Fruit fly (Drosophila melanogaster): ENCODE results near the gene CG15721.

CG15721 gene

dm6 chrX:12937825-12938520 is 32.5 kb upstream of the CG15721 start:
- peak; percentile 16 for TF ChIP-seq Abd-B (GFP tag; optimal IDR thresholded peaks at IDR 0.05)
- TF ChIP-seq br (optimal IDR thresholded peaks at IDR 0.05) = no peak
- TF ChIP-seq bigmax (GFP tag; optimal IDR thresholded peaks at IDR 0.05) = no peak
- no peak for TF ChIP-seq btn (GFP tag; optimal IDR thresholded peaks at IDR 0.05)
- TF ChIP-seq CG2875 (GFP tag; optimal IDR thresholded peaks at IDR 0.05) = no peak
- TF ChIP-seq TFAM (GFP tag; optimal IDR thresholded peaks at IDR 0.05) = no peak
- TF ChIP-seq tx (GFP tag; optimal IDR thresholded peaks at IDR 0.05) = no peak
- no peak for TF ChIP-seq Dll (GFP tag; IDR thresholded peaks at IDR 0.05; ENCODE audit: partially characterized antibody)
- TF ChIP-seq CG10979 (tag; optimal IDR thresholded peaks at IDR 0.05) = peak; percentile 60
- TF ChIP-seq CG13123 (GFP tag; optimal IDR thresholded peaks at IDR 0.05) = no peak
- no peak for TF ChIP-seq CG4328 (GFP tag; optimal IDR thresholded peaks at IDR 0.05)
- TF ChIP-seq CG9215 (GFP tag; IDR thresholded peaks at IDR 0.05) = no peak
- no peak for TF ChIP-seq CG4854 (GFP tag; optimal IDR thresholded peaks at IDR 0.05)
- TF ChIP-seq Stat92E (GFP tag; optimal IDR thresholded peaks at IDR 0.05) = no peak
- no peak for TF ChIP-seq Gug (GFP tag; IDR thresholded peaks at IDR 0.05)
- TF ChIP-seq CG15696 (tag; optimal IDR thresholded peaks at IDR 0.05) = no peak
- TF ChIP-seq eve (GFP tag; optimal IDR thresholded peaks at IDR 0.05) = peak in 1 of 2 experiments; percentile 25
- TF ChIP-seq ssp (GFP tag; IDR thresholded peaks at IDR 0.05) = no peak
- no peak for TF ChIP-seq CG8478 (optimal IDR thresholded peaks at IDR 0.05)
- no peak for TF ChIP-seq Adf1 (GFP tag; IDR thresholded peaks at IDR 0.05)
- no peak for TF ChIP-seq pita (GFP tag; optimal IDR thresholded peaks at IDR 0.05)
- TF ChIP-seq CG18619 (GFP tag; optimal IDR thresholded peaks at IDR 0.05) = peak; percentile 17
- TF ChIP-seq CG15011 (GFP tag; optimal IDR thresholded peaks at IDR 0.05) = peak; percentile 0
- no peak for TF ChIP-seq peb (GFP tag; IDR thresholded peaks at IDR 0.05)
- TF ChIP-seq gem (tag; optimal IDR thresholded peaks at IDR 0.05) = peak; percentile 76
- no peak for TF ChIP-seq fu2 (GFP tag; optimal IDR thresholded peaks at IDR 0.05)
- no peak for TF ChIP-seq HLHmδ (GFP tag; optimal IDR thresholded peaks at IDR 0.05)
- TF ChIP-seq CG32532 (GFP tag; IDR thresholded peaks at IDR 0.05) = peak; percentile 30; the same call in 1 of the 2 replicates
- no peak for TF ChIP-seq wdn (GFP tag; IDR thresholded peaks at IDR 0.05)
- TF ChIP-seq CG31224 (GFP tag; IDR thresholded peaks at IDR 0.05) = no peak
- no peak for TF ChIP-seq CG17802 (tag; optimal IDR thresholded peaks at IDR 0.05)
- no peak for TF ChIP-seq CG3726 (GFP tag; IDR thresholded peaks at IDR 0.05)
- no peak for TF ChIP-seq CG7786 (GFP tag; optimal IDR thresholded peaks at IDR 0.05)
- TF ChIP-seq CG3847 (GFP tag; IDR thresholded peaks at IDR 0.05) = 0 out of 2 replicates have a peak, but pooled peaks have one; percentile 10
- no peak for TF ChIP-seq dan (GFP tag; IDR thresholded peaks at IDR 0.05)
- peak; percentile 84 for TF ChIP-seq D (optimal IDR thresholded peaks at IDR 0.05)
- no peak for TF ChIP-seq D (GFP tag; optimal IDR thresholded peaks at IDR 0.05)
- peak in 1 of 2 experiments; percentile 45 for TF ChIP-seq insv (GFP tag; optimal IDR thresholded peaks at IDR 0.05)
- peak; percentile 54 for TF ChIP-seq yki (optimal IDR thresholded peaks at IDR 0.05)
- no peak for TF ChIP-seq corto (GFP tag; optimal IDR thresholded peaks at IDR 0.05)
- TF ChIP-seq gcm2 (GFP tag; optimal IDR thresholded peaks at IDR 0.05) = no peak
- TF ChIP-seq B-H2 (GFP tag; optimal IDR thresholded peaks at IDR 0.05) = no peak
- no peak for TF ChIP-seq CG1603 (tag; optimal IDR thresholded peaks at IDR 0.05)
- TF ChIP-seq NC2β (GFP tag; optimal IDR thresholded peaks at IDR 0.05) = no peak
- no peak for TF ChIP-seq CG10274 (GFP tag; optimal IDR thresholded peaks at IDR 0.05)
- TF ChIP-seq Atf6 (GFP tag; IDR thresholded peaks at IDR 0.05) = peak; percentile 52; the same call in 1 of the 2 replicates
- no peak for TF ChIP-seq CG12299 (tag; optimal IDR thresholded peaks at IDR 0.05)
- no peak for TF ChIP-seq kni (GFP tag; optimal IDR thresholded peaks at IDR 0.05)
- peak; percentile 60 for TF ChIP-seq PHDP (tag; optimal IDR thresholded peaks at IDR 0.05)
- no peak for TF ChIP-seq h (optimal IDR thresholded peaks at IDR 0.05)
- peak; percentile 73 for TF ChIP-seq dmrt99B (tag; optimal IDR thresholded peaks at IDR 0.05)
- TF ChIP-seq bab2 (GFP tag; optimal IDR thresholded peaks at IDR 0.05) = no peak
